Worm (Caenorhabditis elegans): ENCODE measurements around the gene F43D2.7.

The F43D2.7 gene

ce11 chrV:14686231-14687105 is 46.5 kb upstream of the F43D2.7 start (continued):
- TF ChIP-seq nhr-20 (tag; optimal IDR thresholded peaks at IDR 0.05): no peak
- peak; percentile 50 for TF ChIP-seq ceh-63 (GFP tag; optimal IDR thresholded peaks at IDR 0.05)
- TF ChIP-seq jun-1 (tag; optimal IDR thresholded peaks at IDR 0.05): no peak
- no peak for TF ChIP-seq nhr-237 (tag; optimal IDR thresholded peaks at IDR 0.05)
- no peak for TF ChIP-seq xbp-1 (tag; optimal IDR thresholded peaks at IDR 0.05)
- TF ChIP-seq aha-1 (tag; optimal IDR thresholded peaks at IDR 0.05): no peak
- no peak for TF ChIP-seq ceh-82 (tag; optimal IDR thresholded peaks at IDR 0.05)
- TF ChIP-seq nhr-28 (tag; optimal IDR thresholded peaks at IDR 0.05): no peak
- no peak for TF ChIP-seq ets-5 (GFP tag; IDR thresholded peaks at IDR 0.05)
- no peak for TF ChIP-seq elt-3 (tag; optimal IDR thresholded peaks at IDR 0.05)
- TF ChIP-seq egl-13 (tag; optimal IDR thresholded peaks at IDR 0.05): no peak
- no peak for TF ChIP-seq snu-23 (GFP tag; optimal IDR thresholded peaks at IDR 0.05)
- TF ChIP-seq nhr-90 (tag; optimal IDR thresholded peaks at IDR 0.05; ENCODE audit: poor library complexity): no peak
- TF ChIP-seq irx-1 (tag; optimal IDR thresholded peaks at IDR 0.05): no peak
- no peak for TF ChIP-seq nhr-12 (tag; optimal IDR thresholded peaks at IDR 0.05)
- TF ChIP-seq mep-1 (tag; optimal IDR thresholded peaks at IDR 0.05): peak; percentile 26
- no peak for TF ChIP-seq pag-3 (tag; optimal IDR thresholded peaks at IDR 0.05; ENCODE audit: borderline replicate concordance, insufficient read depth)
- peak; percentile 3 for TF ChIP-seq elt-2 (tag; optimal IDR thresholded peaks at IDR 0.05)
- TF ChIP-seq lin-13 (GFP tag; optimal IDR thresholded peaks at IDR 0.05): no peak
- TF ChIP-seq hlh-17 (GFP tag; optimal IDR thresholded peaks at IDR 0.05; ENCODE audit: borderline replicate concordance): no peak
- TF ChIP-seq ces-1 (GFP tag; optimal IDR thresholded peaks at IDR 0.05): no peak
- no peak for TF ChIP-seq lir-3 (tag; optimal IDR thresholded peaks at IDR 0.05; ENCODE audit: poor library complexity)
- no peak for TF ChIP-seq unc-30 (tag; optimal IDR thresholded peaks at IDR 0.05)
- TF ChIP-seq zag-1 (tag; optimal IDR thresholded peaks at IDR 0.05): no peak
- TF ChIP-seq nhr-85 (tag): peak; percentile 50
- no peak for TF ChIP-seq tbx-2 (tag; optimal IDR thresholded peaks at IDR 0.05)
- no peak for TF ChIP-seq efl-1 (optimal IDR thresholded peaks at IDR 0.05)
- TF ChIP-seq efl-1 (GFP tag; optimal IDR thresholded peaks at IDR 0.05 in 1 of 2): peak in 1 of 2 experiments; percentile 11
- TF ChIP-seq aly-2 (tag; optimal IDR thresholded peaks at IDR 0.05): no peak
- TF ChIP-seq nhr-19 (GFP tag; conservative IDR thresholded peaks at IDR 0.05): no peak
- peak; percentile 20 for TF ChIP-seq skn-1 (tag; optimal IDR thresholded peaks at IDR 0.05)
- TF ChIP-seq rnt-1 (tag; optimal IDR thresholded peaks at IDR 0.05): peak; percentile 26
- no peak for TF ChIP-seq lsy-2 (tag; optimal IDR thresholded peaks at IDR 0.05)
- TF ChIP-seq F16B12.6 (tag; optimal IDR thresholded peaks at IDR 0.05): no peak
- TF ChIP-seq mef-2 (tag; optimal IDR thresholded peaks at IDR 0.05): no peak
- TF ChIP-seq ztf-11 (tag; optimal IDR thresholded peaks at IDR 0.05): peak in 1 of 2 experiments; percentile 18
- TF ChIP-seq alr-1 (tag; optimal IDR thresholded peaks at IDR 0.05; ENCODE audit: borderline replicate concordance): peak; percentile 100
- TF ChIP-seq nhr-77 (tag; optimal IDR thresholded peaks at IDR 0.05): no peak
- TF ChIP-seq C34B4.2 (tag; optimal IDR thresholded peaks at IDR 0.05): no peak
- peak; percentile 5 for TF ChIP-seq lin-14 (GFP tag; optimal IDR thresholded peaks at IDR 0.05)
- no peak for TF ChIP-seq vab-15 (tag; optimal IDR thresholded peaks at IDR 0.05)
- TF ChIP-seq fkh-4 (tag; optimal IDR thresholded peaks at IDR 0.05; ENCODE audit: borderline replicate concordance): no peak
- no peak for TF ChIP-seq Y116A8C.19 (tag; optimal IDR thresholded peaks at IDR 0.05; ENCODE audit: borderline replicate concordance)
- TF ChIP-seq dpl-1 (GFP tag; optimal IDR thresholded peaks at IDR 0.05): no peak
- TF ChIP-seq mdl-1 (tag; optimal IDR thresholded peaks at IDR 0.05): no peak
- TF ChIP-seq sup-37 (GFP tag; optimal IDR thresholded peaks at IDR 0.05): no peak
- no peak for TF ChIP-seq zip-4 (GFP tag; optimal IDR thresholded peaks at IDR 0.05)
- no peak for TF ChIP-seq pqm-1 (tag; optimal IDR thresholded peaks at IDR 0.05)
- TF ChIP-seq nhr-76 (tag; optimal IDR thresholded peaks at IDR 0.05): no peak

Data from whole organism, L1 larva.